Worm (Caenorhabditis elegans): ENCODE measurements around the gene W08G11.5.

Gene W08G11.5

ce11 chrV:16356798-16357197 lies 10.5 kb upstream of the W08G11.5 start:
- no peak for TF ChIP-seq npax-4 (tag; optimal IDR thresholded peaks at IDR 0.05)
- no peak for TF ChIP-seq unc-42 (tag; optimal IDR thresholded peaks at IDR 0.05)
- TF ChIP-seq fkh-6 (tag; optimal IDR thresholded peaks at IDR 0.05), result no peak
- TF ChIP-seq Y22D7AL.16 (tag; optimal IDR thresholded peaks at IDR 0.05), result no peak
- no peak for TF ChIP-seq pha-2 (tag; optimal IDR thresholded peaks at IDR 0.05)
- no peak for TF ChIP-seq hlh-30 (tag; optimal IDR thresholded peaks at IDR 0.05; ENCODE audit: insufficient read depth)
- no peak for TF ChIP-seq hlh-15 (tag; optimal IDR thresholded peaks at IDR 0.05)
- no peak for TF ChIP-seq pag-3 (tag; optimal IDR thresholded peaks at IDR 0.05; ENCODE audit: borderline replicate concordance)

ce11 chrV:16355941-16356340 lies 9.6 kb upstream of the W08G11.5 start:
- TF ChIP-seq hlh-6 (tag; optimal IDR thresholded peaks at IDR 0.05) (no peak), ceh-18 (tag; optimal IDR thresholded peaks at IDR 0.05) (peak; percentile 87), pha-2 (tag; optimal IDR thresholded peaks at IDR 0.05) (peak; percentile 50), ahr-1 (tag; optimal IDR thresholded peaks at IDR 0.05) (no peak), unc-3 (GFP tag; conservative IDR thresholded peaks at IDR 0.05) (no peak), unc-3 (tag; optimal IDR thresholded peaks at IDR 0.05) (no peak), K09A11.1 (tag; optimal IDR thresholded peaks at IDR 0.05; ENCODE audit: insufficient read depth) (peak; percentile 42), pax-1 (tag; optimal IDR thresholded peaks at IDR 0.05) (peak; percentile 1), ets-4 (tag; optimal IDR thresholded peaks at IDR 0.05) (peak; percentile 26), elt-2 (tag; optimal IDR thresholded peaks at IDR 0.05) (peak; percentile 56), mec-3 (tag; optimal IDR thresholded peaks at IDR 0.05; ENCODE audit: borderline replicate concordance) (no peak), madf-2 (tag; optimal IDR thresholded peaks at IDR 0.05) (no peak), ceh-6 (GFP tag; optimal IDR thresholded peaks at IDR 0.05) (no peak), che-1 (tag; optimal IDR thresholded peaks at IDR 0.05) (no peak), hlh-15 (tag; optimal IDR thresholded peaks at IDR 0.05) (no peak), fax-1 (tag; optimal IDR thresholded peaks at IDR 0.05) (no peak), ceh-9 (tag; optimal IDR thresholded peaks at IDR 0.05) (no peak), dve-1 (tag; optimal IDR thresholded peaks at IDR 0.05) (peak; percentile 37), pag-3 (tag; optimal IDR thresholded peaks at IDR 0.05; ENCODE audit: borderline replicate concordance) (no peak), F13H6.1 (tag; optimal IDR thresholded peaks at IDR 0.05) (peak; percentile 63), ama-1 (optimal IDR thresholded peaks at IDR 0.05) (peak; percentile 30), ceh-24 (tag; optimal IDR thresholded peaks at IDR 0.05) (no peak), fkh-10 (GFP tag; optimal IDR thresholded peaks at IDR 0.05) (no peak), ceh-2 (tag; optimal IDR thresholded peaks at IDR 0.05) (peak; percentile 62), eyg-1 (tag; optimal IDR thresholded peaks at IDR 0.05) (peak; percentile 62), npax-4 (tag; optimal IDR thresholded peaks at IDR 0.05) (no peak), gmeb-2 (tag; optimal IDR thresholded peaks at IDR 0.05) (no peak), unc-55 (GFP tag; optimal IDR thresholded peaks at IDR 0.05) (peak; percentile 92), lin-11 (tag; optimal IDR thresholded peaks at IDR 0.05) (no peak), odd-2 (tag; optimal IDR thresholded peaks at IDR 0.05) (no peak), hlh-8 (tag; optimal IDR thresholded peaks at IDR 0.05) (peak; percentile 32), rnt-1 (tag; optimal IDR thresholded peaks at IDR 0.05) (peak; percentile 76), C08G9.2 (tag; optimal IDR thresholded peaks at IDR 0.05) (peak; percentile 60), ceh-34 (tag; optimal IDR thresholded peaks at IDR 0.05) (peak; percentile 65), pros-1 (tag; optimal IDR thresholded peaks at IDR 0.05) (peak; percentile 96), ref-2 (tag; optimal IDR thresholded peaks at IDR 0.05) (no peak), ceh-19 (GFP tag; optimal IDR thresholded peaks at IDR 0.05) (peak; percentile 47), nhr-232 (tag; optimal IDR thresholded peaks at IDR 0.05) (no peak), Y22D7AL.16 (tag; optimal IDR thresholded peaks at IDR 0.05) (no peak), hlh-30 (tag; optimal IDR thresholded peaks at IDR 0.05; ENCODE audit: insufficient read depth) (peak; percentile 76), ceh-31 (tag; optimal IDR thresholded peaks at IDR 0.05) (peak; percentile 91), dmd-4 (tag; optimal IDR thresholded peaks at IDR 0.05; ENCODE audit: borderline replicate concordance) (peak; percentile 32), ceh-22 (tag; optimal IDR thresholded peaks at IDR 0.05) (peak; percentile 59), ztf-16 (tag; optimal IDR thresholded peaks at IDR 0.05) (peak; percentile 53), tbx-2 (tag; optimal IDR thresholded peaks at IDR 0.05) (peak; percentile 83), unc-42 (tag; optimal IDR thresholded peaks at IDR 0.05) (peak; percentile 75), ceh-45 (GFP tag; IDR thresholded peaks at IDR 0.05) (no peak), zip-5 (tag; optimal IDR thresholded peaks at IDR 0.05) (no peak), K02D7.2 (tag; optimal IDR thresholded peaks at IDR 0.05) (no peak), ceh-14 (tag; optimal IDR thresholded peaks at IDR 0.05) (peak; percentile 58)
